Fruit fly (Drosophila melanogaster) whole organism, prepupa: Measurements from ENCODE around the gene alpha-Est8.

Experiments used
- Blimp-1 ChIP-seq: fragments of 200-800 bp; sonication (Bioruptor generic); optimal IDR thresholded peaks from 3 replicates; lab custom pipeline; 2017; ENCODE audit warnings: missing biosample characterization, missing genetic modification characterization, mild to moderate bottlenecking, moderate library complexity, missing genetic modification reagents
- CG10669 ChIP-seq: fragments of 200-800 bp; sonication (Bioruptor generic); optimal IDR thresholded peaks from 3 replicates; lab custom pipeline; 2018; ENCODE audit warnings: missing biosample characterization, mild to moderate bottlenecking, missing genetic modification characterization, moderate library complexity
- CG11902 ChIP-seq: fragments of 200-800 bp; sonication (Bioruptor generic); optimal IDR thresholded peaks from 3 replicates; lab custom pipeline; 2016; ENCODE audit warnings: missing biosample characterization, missing genetic modification characterization
- CG1621 ChIP-seq: fragments of 200-800 bp; sonication (Bioruptor generic); optimal IDR thresholded peaks from 3 replicates; lab custom pipeline; 2018; ENCODE audit warnings: missing biosample characterization, mild to moderate bottlenecking, missing genetic modification characterization
- CG3032 ChIP-seq: fragments of 200-800 bp; optimal IDR thresholded peaks from 2 replicates; lab custom pipeline; 2019; ENCODE audit warnings: missing biosample characterization, mild to moderate bottlenecking, missing genetic modification characterization, moderate library complexity
- CG31627 ChIP-seq: fragments of 200-800 bp; sonication (Bioruptor generic); optimal IDR thresholded peaks from 3 replicates; lab custom pipeline; 2016; ENCODE audit warnings: missing biosample characterization, missing genetic modification characterization
- CG32006 ChIP-seq: fragments of 200-800 bp; sonication (Bioruptor generic); optimal IDR thresholded peaks from 3 replicates; lab custom pipeline; 2017; ENCODE audit warnings: missing biosample characterization, mild to moderate bottlenecking, missing genetic modification characterization
- CG34406 ChIP-seq: fragments of 200-800 bp; sonication (Bioruptor generic); optimal IDR thresholded peaks from 3 replicates; lab custom pipeline; 2016; ENCODE audit warnings: missing biosample characterization, missing genetic modification characterization
- CG3919 ChIP-seq: fragments of 200-800 bp; sonication (Bioruptor generic); optimal IDR thresholded peaks from 3 replicates; lab custom pipeline; 2016; ENCODE audit warnings: missing biosample characterization, missing genetic modification characterization
- CG4318 ChIP-seq: fragments of 200-800 bp; sonication (Bioruptor generic); optimal IDR thresholded peaks from 3 replicates; lab custom pipeline; 2017; ENCODE audit warnings: missing biosample characterization, mild to moderate bottlenecking, missing genetic modification characterization
- CG6163 ChIP-seq: fragments of 200-800 bp; sonication (Bioruptor generic); IDR thresholded peaks from 3 replicates; pipeline ENCODE4 v1.3.6; 2022; ENCODE audit warnings: missing biosample characterization, missing genetic modification characterization
- CG6276 ChIP-seq: fragments of 200-800 bp; sonication (Bioruptor generic); optimal IDR thresholded peaks from 2 replicates; lab custom pipeline; 2017; ENCODE audit warnings: missing biosample characterization, mild to moderate bottlenecking, missing genetic modification characterization
- CG6792 ChIP-seq: fragments of 200-800 bp; sonication (Bioruptor generic); optimal IDR thresholded peaks from 3 replicates; lab custom pipeline; 2016; ENCODE audit warnings: missing biosample characterization, missing genetic modification characterization
- CG8119 ChIP-seq: fragments of 200-800 bp; sonication (Bioruptor generic); IDR thresholded peaks from 3 replicates; pipeline ENCODE4 v1.3.6; 2022; ENCODE audit warnings: missing biosample characterization, missing genetic modification characterization
- CG8632 ChIP-seq: fragments of 200-800 bp; sonication (Bioruptor generic); optimal IDR thresholded peaks from 3 replicates; lab custom pipeline; 2016; ENCODE audit warnings: missing biosample characterization, missing genetic modification characterization
- Eip75B ChIP-seq: fragments of 200-800 bp; sonication (Bioruptor generic); optimal IDR thresholded peaks from 3 replicates; lab custom pipeline; 2016; ENCODE audit warnings: missing biosample characterization, missing genetic modification characterization
- Eip78C ChIP-seq: fragments of 200-800 bp; sonication (Bioruptor generic); peaks from one replicate; lab custom pipeline; 2016; ENCODE audit warnings: missing biosample characterization, missing genetic modification characterization
- Eip93F ChIP-seq: fragments of 200-800 bp; sonication (Bioruptor generic); optimal IDR thresholded peaks from 2 replicates; lab custom pipeline; 2016; ENCODE audit warnings: missing biosample characterization, mild to moderate bottlenecking, missing genetic modification characterization
- Ets21C ChIP-seq: fragments of 200-800 bp; sonication (Bioruptor generic); optimal IDR thresholded peaks from 3 replicates; lab custom pipeline; 2016; ENCODE audit warnings: missing biosample characterization, missing genetic modification characterization
- Gug ChIP-seq: fragments of 200-800 bp; sonication (Bioruptor generic); IDR thresholded peaks from 2 replicates; pipeline ENCODE4 v1.3.6; 2022; ENCODE audit warnings: missing biosample characterization, missing genetic modification characterization
- Lpt ChIP-seq: fragments of 200-800 bp; sonication (Bioruptor generic); optimal IDR thresholded peaks from 3 replicates; lab custom pipeline; 2016; ENCODE audit warnings: missing biosample characterization, missing genetic modification characterization
- Met ChIP-seq: fragments of 200-800 bp; sonication (Bioruptor generic); optimal IDR thresholded peaks from 3 replicates; lab custom pipeline; 2016; ENCODE audit warnings: missing biosample characterization, missing genetic modification characterization
- Smox ChIP-seq: fragments of 200-800 bp; sonication (Bioruptor generic); optimal IDR thresholded peaks from 3 replicates; lab custom pipeline; 2016; ENCODE audit warnings: missing biosample characterization, missing genetic modification characterization
- Sox15 ChIP-seq: fragments of 200-800 bp; sonication (Bioruptor generic); optimal IDR thresholded peaks from 3 replicates; lab custom pipeline; 2016; ENCODE audit warnings: missing biosample characterization, missing genetic modification characterization
- achi ChIP-seq: fragments of 200-800 bp; sonication (Bioruptor generic); optimal IDR thresholded peaks from 3 replicates; lab custom pipeline; 2016; ENCODE audit warnings: missing biosample characterization, missing genetic modification characterization
- cyc ChIP-seq: fragments of 200-800 bp; sonication (Bioruptor generic); optimal IDR thresholded peaks from 3 replicates; lab custom pipeline; 2016; ENCODE audit warnings: missing biosample characterization, missing genetic modification characterization
- dsx ChIP-seq: fragments of 200-800 bp; optimal IDR thresholded peaks from 3 replicates; lab custom pipeline; 2019; ENCODE audit warnings: missing biosample characterization, mild to moderate bottlenecking, missing genetic modification characterization, moderate library complexity; ENCODE audit not compliant: poor library complexity, severe bottlenecking
- eg ChIP-seq: fragments of 200-800 bp; sonication (Bioruptor generic); IDR thresholded peaks from 3 replicates; pipeline ENCODE4 v1.3.6; 2022; ENCODE audit warnings: missing biosample characterization, missing genetic modification characterization
- esn ChIP-seq: fragments of 200-800 bp; sonication (Bioruptor generic); optimal IDR thresholded peaks from 2 replicates; lab custom pipeline; 2016; ENCODE audit warnings: missing biosample characterization, mild to moderate bottlenecking, missing genetic modification characterization, moderate library complexity
- fd85E ChIP-seq: fragments of 200-800 bp; sonication (Bioruptor generic); optimal IDR thresholded peaks from 3 replicates; lab custom pipeline; 2016; ENCODE audit warnings: missing biosample characterization, missing genetic modification characterization
- fkh ChIP-seq: fragments of 200-800 bp; sonication (Bioruptor generic); optimal IDR thresholded peaks from 3 replicates; lab custom pipeline; 2017; ENCODE audit warnings: missing biosample characterization, mild to moderate bottlenecking, missing genetic modification characterization, moderate library complexity
- lz ChIP-seq: fragments of 200-800 bp; sonication (Bioruptor generic); optimal IDR thresholded peaks from 3 replicates; lab custom pipeline; 2016; ENCODE audit warnings: missing biosample characterization, missing genetic modification characterization
- net ChIP-seq: fragments of 200-800 bp; sonication (Bioruptor generic); optimal IDR thresholded peaks from 3 replicates; lab custom pipeline; 2016; ENCODE audit warnings: missing biosample characterization, missing genetic modification characterization
- pdm3 ChIP-seq: fragments of 200-800 bp; sonication (Bioruptor generic); optimal IDR thresholded peaks from 3 replicates; lab custom pipeline; 2016; ENCODE audit warnings: missing biosample characterization, missing genetic modification characterization
- salr ChIP-seq, 2 experiments: fragments of 200-800 bp; sonication (Bioruptor generic); optimal IDR thresholded peaks; 3 replicates each; lab custom pipeline; 2016 to 2018; ENCODE audit warnings: missing biosample characterization in 2 of 2, missing genetic modification characterization in 2 of 2, mild to moderate bottlenecking in 1 of 2
- spab ChIP-seq: fragments of 200-800 bp; sonication (Bioruptor generic); optimal IDR thresholded peaks from 2 replicates; lab custom pipeline; 2017; ENCODE audit warnings: missing biosample characterization, mild to moderate bottlenecking, missing genetic modification characterization, missing genetic modification reagents
- ss ChIP-seq, 2 experiments: fragments of 200-800 bp; sonication (Bioruptor generic); optimal IDR thresholded peaks; 2 replicates in 1 of 2; 3 replicates in 1 of 2; lab custom pipeline; 2017 to 2018; ENCODE audit warnings: mild to moderate bottlenecking in 2 of 2, missing biosample characterization in 2 of 2, missing genetic modification characterization in 2 of 2, moderate library complexity in 1 of 2
- svp ChIP-seq: fragments of 200-800 bp; sonication (Bioruptor generic); peaks from one replicate; lab custom pipeline; 2016; ENCODE audit warnings: missing biosample characterization, missing genetic modification characterization
- topi ChIP-seq: fragments of 200-800 bp; sonication (Bioruptor generic); optimal IDR thresholded peaks from 3 replicates; lab custom pipeline; 2016; ENCODE audit warnings: missing biosample characterization, missing genetic modification characterization
- vri ChIP-seq: fragments of 200-800 bp; sonication (Bioruptor generic); optimal IDR thresholded peaks from 3 replicates; lab custom pipeline; 2016; ENCODE audit warnings: missing biosample characterization, mild to moderate bottlenecking, missing genetic modification characterization

Gene alpha-Est8

DNA sequence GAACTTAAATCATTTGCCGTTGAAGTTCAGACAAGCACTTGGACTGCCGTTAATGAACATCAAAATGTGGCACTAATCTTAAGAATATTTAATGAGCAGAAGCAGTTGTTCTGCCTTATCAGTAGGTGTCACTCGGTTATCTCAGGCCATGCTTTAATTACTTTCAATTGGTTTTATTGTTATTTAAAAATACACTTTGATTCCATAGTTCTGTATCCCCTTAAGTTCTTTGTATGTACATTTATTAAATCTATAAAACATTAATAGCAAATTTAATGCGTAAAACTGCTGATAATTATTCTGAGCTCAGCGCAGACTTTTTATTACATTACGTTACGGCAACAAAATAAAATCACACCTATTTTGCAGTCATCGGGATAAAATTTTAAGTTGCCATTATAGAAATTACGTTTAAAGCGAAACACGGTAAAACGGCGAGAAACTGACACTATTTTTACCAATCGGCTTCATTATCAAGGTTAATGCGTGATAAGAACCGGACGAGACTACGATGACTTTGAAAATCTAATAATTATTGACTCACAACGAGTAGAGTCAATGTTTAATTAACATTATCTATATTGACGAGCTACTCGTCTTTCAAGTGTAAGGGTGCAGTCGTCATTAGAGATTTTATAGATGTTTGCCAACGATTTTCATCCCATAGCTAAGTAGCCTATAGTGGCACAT lies 6.9 kb upstream of the alpha-Est8 start:
- TF ChIP-seq spab (GFP tag; lab: Kevin White, UChicago) (no peak), fkh (GFP tag; lab: Kevin White, UChicago) (peak; percentile 20), CG31627 (GFP tag; lab: Kevin White, UChicago) (no peak), Eip93F (GFP tag; lab: Kevin White, UChicago) (no peak), svp (GFP tag; lab: Kevin White, UChicago) (peak; percentile 91), net (GFP tag; lab: Kevin White, UChicago) (no peak), CG4318 (GFP tag; lab: Kevin White, UChicago) (no peak), CG6276 (GFP tag; lab: Kevin White, UChicago) (peak; percentile 70), ss (GFP tag; optimal IDR thresholded peaks at IDR 0.05; lab: Kevin White, UChicago) (no peak), lz (no peak), CG11902 (GFP tag; lab: Kevin White, UChicago) (no peak), fd85E (GFP tag; lab: Kevin White, UChicago) (no peak), Blimp-1 (GFP tag; lab: Kevin White, UChicago) (no peak), CG1621 (tag; lab: Kevin White, UChicago) (no peak), esn (GFP tag; lab: Kevin White, UChicago) (no peak)

DNA sequence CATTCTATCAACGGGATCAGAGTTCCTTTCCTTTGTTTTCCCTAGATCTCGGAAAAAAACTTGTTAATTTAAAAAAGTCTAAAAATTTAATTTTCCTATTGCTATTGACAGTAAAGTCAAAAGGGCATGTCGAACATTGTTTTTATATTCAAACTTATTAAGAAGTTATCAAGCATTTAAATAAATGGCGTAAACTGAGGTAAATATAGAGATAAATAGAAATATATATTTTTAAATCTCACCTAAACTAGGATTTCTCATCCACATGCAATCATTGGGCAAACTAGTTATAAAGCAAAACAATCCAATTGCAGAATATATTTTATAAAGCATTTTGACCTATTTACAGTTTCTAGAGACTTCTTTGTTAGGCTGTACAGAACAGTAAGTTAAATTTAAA lies 3.9 kb upstream of the alpha-Est8 start, which contains the start of gene Ubc84D:
Gene Ubc84D, minus strand, starts transcription at position 101 of the 400 bp plus-strand sequence.
- no peak for TF ChIP-seq CG8119 (GFP tag; lab: Robert Waterston, UW)
- TF ChIP-seq esn (GFP tag; lab: Kevin White, UChicago): no peak
- TF ChIP-seq lz: no peak
- TF ChIP-seq ss (GFP tag; optimal IDR thresholded peaks at IDR 0.05; lab: Kevin White, UChicago): no peak
- TF ChIP-seq topi (GFP tag; lab: Kevin White, UChicago): no peak
- TF ChIP-seq achi: no peak
- TF ChIP-seq CG1621 (tag; lab: Kevin White, UChicago): no peak
- TF ChIP-seq salr (GFP tag; optimal IDR thresholded peaks at IDR 0.05; lab: Kevin White, UChicago): no peak
- no peak for TF ChIP-seq CG34406
- TF ChIP-seq, all 60 proteins: peak for 0

DNA sequence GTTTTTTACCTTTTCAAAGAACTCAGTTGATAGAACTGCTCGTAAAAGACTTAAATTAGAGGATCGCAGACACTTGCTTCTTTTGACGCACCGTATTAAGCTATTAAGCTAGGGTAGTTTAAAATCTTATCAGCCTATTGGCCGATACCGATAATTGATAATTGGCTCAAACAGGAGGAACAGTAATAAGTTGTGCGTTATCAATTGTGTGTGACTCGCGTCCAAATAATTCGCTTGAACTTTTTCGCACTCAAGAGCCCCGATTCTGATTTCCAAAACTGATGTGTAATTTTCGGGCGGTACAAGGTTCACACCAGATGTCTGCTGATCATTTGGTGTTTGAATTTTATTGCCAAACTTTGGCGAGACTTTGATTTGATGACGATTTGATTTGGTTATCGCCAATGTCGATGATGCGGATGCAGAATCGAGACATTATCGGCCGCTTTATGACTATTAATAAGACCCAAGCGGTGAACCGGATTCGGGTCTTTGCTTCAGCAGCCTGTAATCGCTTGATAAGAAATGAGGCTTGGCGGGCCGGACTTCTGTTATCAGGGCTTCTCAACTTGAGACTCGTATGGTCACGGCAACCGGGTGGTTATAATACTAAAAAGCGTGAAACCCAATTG lies 1.1 kb downstream of the alpha-Est8 start:
- peak; percentile 99 for TF ChIP-seq svp (GFP tag; lab: Kevin White, UChicago)
- TF ChIP-seq esn (GFP tag; lab: Kevin White, UChicago): no peak
- TF ChIP-seq Sox15 (GFP tag; lab: Kevin White, UChicago): no peak
- no peak for TF ChIP-seq pdm3 (GFP tag; lab: Kevin White, UChicago)
- TF ChIP-seq Smox (GFP tag; lab: Kevin White, UChicago): no peak

DNA sequence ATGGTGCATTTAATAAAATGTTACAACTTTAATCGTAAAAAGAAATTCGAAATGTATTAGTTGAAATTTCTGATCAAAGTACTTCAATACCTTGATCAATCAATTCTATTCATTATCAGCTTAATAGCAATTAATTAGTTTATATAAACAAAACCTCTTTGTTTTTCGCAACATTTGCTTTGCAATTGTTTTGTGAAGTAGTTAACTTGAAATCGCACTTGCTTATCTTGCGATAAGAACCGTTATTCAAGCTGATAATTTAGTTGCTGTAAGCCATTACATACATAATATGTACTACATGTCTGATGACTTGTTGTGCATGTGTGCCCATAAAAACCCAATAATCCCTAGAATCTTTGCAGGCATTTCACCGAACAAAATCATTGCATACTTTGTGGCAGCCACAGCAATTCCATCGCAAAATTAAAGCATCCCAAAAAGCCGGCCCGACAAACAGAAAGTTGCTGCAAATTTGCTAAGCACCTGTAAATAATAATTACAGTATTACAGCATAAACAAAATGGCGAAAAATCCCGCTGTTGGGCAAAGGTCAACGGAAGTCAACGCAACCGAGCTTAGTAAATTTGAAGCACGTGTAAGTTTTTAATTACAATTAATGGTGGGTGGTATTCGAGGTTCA lies 7.2 kb downstream of the alpha-Est8 start:
- TF ChIP-seq CG11902 (GFP tag; lab: Kevin White, UChicago) (no peak), svp (GFP tag; lab: Kevin White, UChicago) (peak; percentile 83), Met (GFP tag; lab: Kevin White, UChicago) (no peak), Eip75B (GFP tag; lab: Kevin White, UChicago) (no peak), CG1621 (tag; lab: Kevin White, UChicago) (no peak), CG32006 (no peak), vri (peak; percentile 69), eg (GFP tag; lab: Robert Waterston, UW) (no peak), CG8119 (GFP tag; lab: Robert Waterston, UW) (no peak), pdm3 (GFP tag; lab: Kevin White, UChicago) (no peak), Gug (no peak), spab (GFP tag; lab: Kevin White, UChicago) (no peak), Blimp-1 (GFP tag; lab: Kevin White, UChicago) (no peak), CG3919 (GFP tag; lab: Kevin White, UChicago) (no peak), lz (no peak), CG10669 (no peak), CG6792 (GFP tag; lab: Kevin White, UChicago) (no peak), Eip78C (GFP tag; lab: Kevin White, UChicago) (peak; percentile 67), CG6163 (GFP tag; lab: Robert Waterston, UW) (no peak), Ets21C (GFP tag; lab: Kevin White, UChicago) (no peak), Sox15 (GFP tag; lab: Kevin White, UChicago) (no peak), fkh (GFP tag; lab: Kevin White, UChicago) (peak; percentile 5), CG8632 (GFP tag; lab: Kevin White, UChicago) (no peak), fd85E (GFP tag; lab: Kevin White, UChicago) (no peak), Smox (GFP tag; lab: Kevin White, UChicago) (no peak), cyc (GFP tag; lab: Kevin White, UChicago) (no peak), dsx (GFP tag; lab: Kevin White, UChicago) (no peak), CG3032 (tag; lab: Kevin White, UChicago) (no peak), Lpt (no peak), CG34406 (no peak), esn (GFP tag; lab: Kevin White, UChicago) (no peak)
